Worm (Caenorhabditis elegans) whole organism, L2 larva: ENCODE results near the gene clec-172.

Experiments
- C34F6.9 ChIP-seq: fragments of 150-350 bp; optimal IDR thresholded peaks from 2 replicates; lab custom pipeline; 2014; ENCODE audit warnings: missing biosample characterization, missing genetic modification characterization
- F13H6.1 ChIP-seq: sonication (generic microtip); optimal IDR thresholded peaks from 2 replicates; lab custom pipeline; 2016; ENCODE audit warnings: missing genetic modification characterization, missing compliant biosample characterization
- R02D3.7 ChIP-seq: fragments of 150-350 bp; optimal IDR thresholded peaks from 2 replicates; lab custom pipeline; 2014; ENCODE audit warnings: missing biosample characterization, missing genetic modification characterization
- Y55F3AM.14 ChIP-seq: fragments of 200-800 bp; sonication (Bioruptor generic); optimal IDR thresholded peaks from 2 replicates; lab custom pipeline; 2018; ENCODE audit warnings: mild to moderate bottlenecking, missing genetic modification characterization, missing compliant biosample characterization
- ZK546.5 ChIP-seq: sonication (generic microtip); optimal IDR thresholded peaks from 2 replicates; lab custom pipeline; 2017; ENCODE audit warnings: missing biosample characterization, missing genetic modification characterization
- alr-1 ChIP-seq: fragments of 150-350 bp; optimal IDR thresholded peaks from 2 replicates; lab custom pipeline; 2014; ENCODE audit warnings: missing biosample characterization, missing genetic modification characterization
- aly-2 ChIP-seq: fragments of 150-350 bp; optimal IDR thresholded peaks from 2 replicates; lab custom pipeline; 2014; ENCODE audit warnings: missing biosample characterization, missing genetic modification characterization
- ama-1 ChIP-seq: fragments of 150-350 bp; optimal IDR thresholded peaks from 2 replicates; lab custom pipeline; 2018; ENCODE audit warnings: inconsistent platforms
- blmp-1 ChIP-seq: sonication (generic microtip); optimal IDR thresholded peaks from 2 replicates; lab custom pipeline; 2017; ENCODE audit warnings: missing genetic modification characterization, mild to moderate bottlenecking, missing compliant biosample characterization, antibody characterized with exemption, moderate library complexity; ENCODE audit not compliant: insufficient read depth
- ceh-16 ChIP-seq: fragments of 150-350 bp; optimal IDR thresholded peaks from 2 replicates; lab custom pipeline; 2014; ENCODE audit warnings: missing biosample characterization, missing genetic modification characterization
- ceh-82 ChIP-seq: fragments of 150-350 bp; optimal IDR thresholded peaks from 2 replicates; lab custom pipeline; 2014; ENCODE audit warnings: missing biosample characterization, missing genetic modification characterization
- dmd-4 ChIP-seq: sonication (generic microtip); optimal IDR thresholded peaks from 2 replicates; lab custom pipeline; 2017; ENCODE audit warnings: missing biosample characterization, missing genetic modification characterization
- egl-27 ChIP-seq: sonication (generic microtip); optimal IDR thresholded peaks from 3 replicates; lab custom pipeline; 2017; ENCODE audit warnings: missing biosample characterization, missing genetic modification reagents, missing genetic modification characterization
- fos-1 ChIP-seq: fragments of 150-350 bp; optimal IDR thresholded peaks from 2 replicates; lab custom pipeline; 2014; ENCODE audit warnings: missing biosample characterization, missing genetic modification characterization
- lin-11 ChIP-seq: fragments of 150-350 bp; sonication (generic microtip); optimal IDR thresholded peaks from 2 replicates; lab custom pipeline; 2014; ENCODE audit warnings: missing biosample characterization, missing genetic modification characterization, inconsistent platforms, mixed read lengths
- lin-13 ChIP-seq: fragments of 150-350 bp; optimal IDR thresholded peaks from 2 replicates; lab custom pipeline; 2014; ENCODE audit warnings: missing biosample characterization, missing genetic modification reagents, missing genetic modification characterization
- lin-39 ChIP-seq: fragments of 150-350 bp; optimal IDR thresholded peaks from 2 replicates; lab custom pipeline; 2014; ENCODE audit warnings: missing biosample characterization, missing genetic modification reagents, missing genetic modification characterization
- lsy-2 ChIP-seq, 2 experiments: fragments of 150-350 bp in 1 of 2; sonication (generic microtip) in 1 of 2; optimal IDR thresholded peaks; 2 replicates each; lab custom pipeline; 2014 to 2017; ENCODE audit warnings: missing biosample characterization in 2 of 2, missing genetic modification characterization in 2 of 2
- mab-5 ChIP-seq: fragments of 150-350 bp; optimal IDR thresholded peaks from 2 replicates; lab custom pipeline; 2014; ENCODE audit warnings: missing biosample characterization, missing genetic modification characterization
- mdl-1 ChIP-seq, 2 experiments: fragments of 150-350 bp in 1 of 2; sonication (generic microtip) in 1 of 2; optimal IDR thresholded peaks; 2 replicates each; lab custom pipeline; 2017; ENCODE audit warnings: missing biosample characterization in 2 of 2, missing genetic modification characterization in 2 of 2
- nhr-10 ChIP-seq: sonication (generic microtip); optimal IDR thresholded peaks from 2 replicates; lab custom pipeline; 2017; ENCODE audit warnings: missing biosample characterization, missing genetic modification characterization
- nhr-12 ChIP-seq: fragments of 150-350 bp; optimal IDR thresholded peaks from 2 replicates; lab custom pipeline; 2014; ENCODE audit warnings: missing biosample characterization, missing genetic modification characterization
- nhr-129 ChIP-seq: fragments of 150-350 bp; optimal IDR thresholded peaks from 2 replicates; lab custom pipeline; 2014; ENCODE audit warnings: missing biosample characterization, missing genetic modification characterization
- nhr-21 ChIP-seq: fragments of 150-350 bp; optimal IDR thresholded peaks from 2 replicates; lab custom pipeline; 2014; ENCODE audit warnings: missing biosample characterization, missing genetic modification characterization
- nhr-23 ChIP-seq: fragments of 150-350 bp; optimal IDR thresholded peaks from 2 replicates; lab custom pipeline; 2014; ENCODE audit warnings: missing biosample characterization, missing genetic modification reagents, missing genetic modification characterization
- nhr-25 ChIP-seq: fragments of 150-350 bp; sonication (generic microtip); optimal IDR thresholded peaks from 3 replicates; lab custom pipeline; 2014; ENCODE audit warnings: missing biosample characterization, missing genetic modification characterization
- nhr-6 ChIP-seq: fragments of 150-350 bp; optimal IDR thresholded peaks from 2 replicates; lab custom pipeline; 2014; ENCODE audit warnings: missing biosample characterization, missing genetic modification characterization
- nhr-77 ChIP-seq: fragments of 150-350 bp; optimal IDR thresholded peaks from 2 replicates; lab custom pipeline; 2014; ENCODE audit warnings: missing biosample characterization, missing genetic modification characterization
- peb-1 ChIP-seq: fragments of 150-350 bp; optimal IDR thresholded peaks from 2 replicates; lab custom pipeline; 2014; ENCODE audit warnings: missing biosample characterization, missing genetic modification characterization
- sma-3 ChIP-seq: sonication (generic microtip); optimal IDR thresholded peaks from 2 replicates; lab custom pipeline; 2016; ENCODE audit warnings: missing genetic modification reagents, missing genetic modification characterization, missing compliant biosample characterization
- snpc-4 ChIP-seq: fragments of 150-350 bp; optimal IDR thresholded peaks from 2 replicates; lab custom pipeline; 2014; ENCODE audit warnings: missing biosample characterization, missing genetic modification characterization
- unc-39 ChIP-seq: fragments of 150-350 bp; optimal IDR thresholded peaks from 2 replicates; lab custom pipeline; 2014; ENCODE audit warnings: missing biosample characterization, missing genetic modification characterization
- unc-55 ChIP-seq: fragments of 150-350 bp; sonication (generic microtip); optimal IDR thresholded peaks from 3 replicates; lab custom pipeline; 2014; ENCODE audit warnings: missing biosample characterization, missing genetic modification reagents, missing genetic modification characterization
- unc-62 ChIP-seq: fragments of 150-350 bp; optimal IDR thresholded peaks from 2 replicates; lab custom pipeline; 2014; ENCODE audit warnings: missing biosample characterization, missing genetic modification reagents, missing genetic modification characterization
- ztf-11 ChIP-seq: sonication (generic microtip); optimal IDR thresholded peaks from 2 replicates; lab custom pipeline; 2017; ENCODE audit warnings: missing biosample characterization, missing genetic modification characterization
- ztf-4 ChIP-seq: fragments of 150-350 bp; optimal IDR thresholded peaks from 2 replicates; lab custom pipeline; 2014; ENCODE audit warnings: missing biosample characterization, missing genetic modification characterization

clec-172 gene

DNA sequence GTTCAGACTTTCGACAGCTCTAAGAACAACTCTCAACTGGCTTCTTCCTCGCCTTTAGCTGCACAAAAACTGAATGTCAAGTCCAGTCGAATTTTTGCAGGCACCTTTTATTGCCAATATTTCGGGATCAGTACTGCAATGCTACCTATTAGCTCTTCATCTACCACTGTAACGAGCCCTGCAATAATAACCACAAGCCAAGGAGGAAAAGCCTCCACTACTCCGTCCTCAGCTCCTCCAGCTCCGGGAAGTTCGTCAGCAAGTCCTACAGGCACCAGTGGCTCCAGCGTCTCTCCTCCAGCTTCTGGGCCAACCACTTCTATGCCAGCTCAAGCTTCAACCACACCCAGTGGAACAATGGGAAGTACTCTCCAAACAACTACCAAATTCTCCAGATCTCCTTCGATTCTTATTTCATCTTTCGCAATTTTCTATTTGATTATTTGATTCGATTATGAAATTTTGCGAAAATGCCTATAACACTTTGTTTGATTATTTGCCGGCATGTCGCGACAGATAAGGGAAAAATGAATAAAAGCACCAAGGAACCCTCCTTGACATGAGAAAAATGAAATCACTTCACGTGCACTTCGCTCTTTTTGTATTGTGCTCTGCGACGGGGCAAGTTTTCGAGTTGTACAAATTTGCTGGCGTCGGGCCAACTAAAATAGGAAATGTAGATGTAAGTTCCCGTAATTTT is 38.7 kb upstream of the clec-172 start, which contains the start of gene C34H4.1:
Gene C34H4.1, plus strand, starts transcription at position 559 of the 700 bp plus-strand sequence.
- TF ChIP-seq unc-55 (no peak), mab-5 (tag; lab: Kevin White, UChicago) (no peak), ztf-11 (tag; lab: Kevin White, UChicago) (no peak), nhr-6 (tag; lab: Kevin White, UChicago) (no peak), fos-1 (peak; percentile 57), snpc-4 (tag; lab: Kevin White, UChicago) (no peak)

DNA sequence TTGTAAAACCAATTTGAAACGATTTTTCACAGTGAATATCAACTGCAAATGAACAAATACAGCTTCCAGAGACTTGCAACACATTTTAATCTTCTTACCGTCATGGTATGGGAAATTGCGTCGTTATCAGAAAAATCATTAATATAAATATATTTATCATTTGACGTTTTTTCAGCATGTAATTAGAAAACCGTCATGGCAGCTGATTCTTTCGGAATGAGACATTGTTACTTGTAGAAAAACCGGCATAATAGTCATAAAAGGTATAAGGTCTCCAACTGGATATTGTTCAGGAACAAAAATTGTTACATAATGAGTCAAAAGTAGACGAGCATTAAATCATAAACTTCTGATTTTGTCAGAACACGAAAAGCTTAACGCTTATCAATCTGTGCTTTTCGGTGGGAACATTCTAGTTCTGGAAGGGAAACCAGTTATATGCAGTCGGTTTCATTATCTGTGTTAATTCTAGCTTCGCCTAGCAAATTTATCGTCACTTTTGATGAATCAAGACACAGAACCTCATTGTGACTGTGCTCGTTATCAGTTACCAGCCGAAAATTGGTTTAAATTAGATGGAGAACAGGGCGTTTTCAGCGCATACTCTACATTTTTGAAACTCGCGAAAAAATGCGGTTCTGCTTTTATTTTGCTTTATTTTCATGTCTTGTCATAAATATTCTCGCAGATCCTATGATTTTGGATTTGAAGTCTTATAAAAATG is 36.9 kb upstream of the clec-172 start, which contains the start of gene C34H4.2:
Gene C34H4.2, plus strand, starts transcription at position 558 of the 724 bp plus-strand sequence.
- TF ChIP-seq nhr-77 (tag; lab: Kevin White, UChicago) (no peak), nhr-25 (tag; lab: Kevin White, UChicago) (no peak), ama-1 (lab: Kevin White, UChicago) (no peak), nhr-6 (tag; lab: Kevin White, UChicago) (no peak), fos-1 (peak; percentile 66), R02D3.7 (tag; lab: Kevin White, UChicago) (no peak)

DNA sequence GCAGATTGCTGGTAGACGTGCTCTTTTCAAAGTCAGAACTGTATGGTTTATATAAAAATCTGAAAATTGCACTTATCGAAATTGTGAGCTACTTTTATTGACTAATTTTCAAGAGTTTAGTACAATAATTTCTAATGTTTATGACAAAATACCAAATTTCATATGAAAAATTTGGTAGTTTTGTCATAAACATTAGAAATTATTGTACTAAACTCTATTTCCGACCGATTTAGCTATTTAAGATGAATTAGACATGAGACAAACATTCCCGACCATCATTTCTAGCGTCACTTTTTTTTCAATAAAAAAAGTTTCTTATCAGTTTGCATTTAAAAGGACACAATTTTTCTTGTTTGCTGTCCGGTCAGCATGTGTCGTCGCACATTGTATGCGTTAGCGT is 34.2 kb upstream of the clec-172 start, which contains the start of gene tag-244:
Gene tag-244, plus strand, starts transcription at position 301 of the 400 bp plus-strand sequence.
- TF ChIP-seq fos-1 = peak; percentile 30
- TF ChIP-seq lin-11 = no peak

DNA sequence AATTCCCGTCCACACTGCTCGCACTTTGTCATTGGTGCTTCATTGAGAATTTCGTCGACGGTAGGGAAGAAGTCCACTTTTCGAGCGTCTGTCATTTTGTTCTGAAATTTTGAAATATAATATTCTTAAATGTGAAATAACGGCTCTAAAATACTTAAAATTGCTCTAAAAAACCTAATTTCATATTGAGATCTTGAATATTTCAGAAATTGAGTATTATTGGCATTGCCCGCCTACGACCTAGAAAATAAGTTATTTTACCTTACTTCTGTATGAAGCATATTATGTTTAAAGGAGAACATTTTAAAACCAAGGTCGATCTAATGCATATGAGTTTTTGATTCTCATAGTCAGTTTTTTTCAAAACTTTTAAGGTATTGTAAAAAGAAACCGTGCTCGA is 33.7 kb upstream of the clec-172 start, which contains the start of gene C34H4.5:
Gene C34H4.5, minus strand, starts transcription at position 101 of the 400 bp plus-strand sequence.
- TF ChIP-seq Y55F3AM.14 (GFP tag; lab: Kevin White, UChicago) (no peak), nhr-23 (tag; lab: Kevin White, UChicago) (no peak), nhr-6 (tag; lab: Kevin White, UChicago) (no peak), ZK546.5 (no peak), ztf-4 (no peak), lin-11 (no peak), C34F6.9 (no peak), ceh-82 (tag; lab: Kevin White, UChicago) (no peak), dmd-4 (no peak), nhr-129 (no peak), nhr-10 (tag; lab: Kevin White, UChicago) (no peak), ceh-16 (no peak), blmp-1 (no peak), mdl-1 (tag; optimal IDR thresholded peaks at IDR 0.05; lab: Kevin White, UChicago) (no peak), nhr-12 (tag; lab: Kevin White, UChicago) (no peak), nhr-21 (tag; lab: Kevin White, UChicago) (no peak), egl-27 (tag; lab: Kevin White, UChicago) (no peak), lin-39 (tag; lab: Kevin White, UChicago) (no peak)

DNA sequence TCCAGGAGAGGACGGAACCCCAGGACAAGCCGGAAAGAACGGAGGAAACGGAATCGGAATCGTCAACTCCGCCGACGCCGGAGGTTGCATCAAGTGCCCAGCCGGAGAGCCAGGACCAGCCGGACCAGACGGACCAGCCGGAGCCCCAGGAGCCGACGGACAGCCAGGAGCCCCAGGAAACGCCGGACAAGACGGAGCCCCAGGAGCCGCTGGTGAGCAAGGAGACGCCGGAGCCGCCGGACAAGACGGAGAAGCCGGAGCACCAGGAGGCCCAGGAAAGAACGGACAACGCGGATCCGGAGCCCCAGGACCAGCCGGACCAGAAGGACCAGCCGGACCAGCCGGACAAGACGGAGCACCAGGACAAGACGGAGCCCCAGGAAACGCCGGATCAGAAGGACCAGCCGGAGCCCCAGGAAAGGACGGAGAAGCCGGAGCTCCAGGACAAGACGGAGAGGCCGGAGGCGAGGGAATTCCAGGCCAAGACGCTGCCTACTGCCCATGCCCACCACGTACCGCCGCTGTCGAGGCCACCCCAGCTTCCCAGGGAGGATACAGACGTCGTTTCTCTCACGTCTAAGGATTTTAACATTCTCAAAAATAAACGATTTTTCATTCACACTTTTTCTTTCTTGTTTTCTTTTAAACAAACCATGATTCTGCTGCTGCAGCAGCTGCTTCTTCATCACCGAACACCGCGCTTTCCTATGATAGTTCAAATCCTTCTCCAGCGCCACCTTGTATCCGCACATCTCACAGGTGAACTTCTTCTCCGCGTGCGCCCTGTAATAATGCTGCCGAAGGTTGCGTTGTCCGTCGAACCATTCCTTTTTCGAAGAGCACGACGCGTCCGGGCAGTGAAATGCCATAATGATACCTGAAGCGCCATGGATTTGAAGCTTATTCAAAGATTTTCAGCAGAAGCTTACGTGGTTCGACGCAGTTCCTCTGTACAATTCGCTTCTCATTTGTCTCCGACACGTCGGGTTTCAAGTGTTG is 33.0 kb upstream of the clec-172 start:
- TF ChIP-seq lsy-2 (tag; optimal IDR thresholded peaks at IDR 0.05; lab: Kevin White, UChicago) = no peak
- no peak for TF ChIP-seq dmd-4
- TF ChIP-seq nhr-23 (tag; lab: Kevin White, UChicago) = no peak
- no peak for TF ChIP-seq alr-1 (tag; lab: Kevin White, UChicago)
- no peak for TF ChIP-seq sma-3 (GFP tag; lab: Kevin White, UChicago)
- no peak for TF ChIP-seq lin-13 (GFP tag; lab: Kevin White, UChicago)
- TF ChIP-seq snpc-4 (tag; lab: Kevin White, UChicago) = no peak
- no peak for TF ChIP-seq fos-1
- no peak for TF ChIP-seq ztf-4
- TF ChIP-seq peb-1 = no peak
- TF ChIP-seq unc-39 (tag; lab: Kevin White, UChicago) = no peak
- peak; percentile 71 for TF ChIP-seq nhr-25 (tag; lab: Kevin White, UChicago)
- TF ChIP-seq aly-2 = no peak
- peak; percentile 4 for TF ChIP-seq F13H6.1
- no peak for TF ChIP-seq unc-62
- TF ChIP-seq blmp-1 = no peak
- TF ChIP-seq ceh-82 (tag; lab: Kevin White, UChicago) = no peak
- no peak for TF ChIP-seq egl-27 (tag; lab: Kevin White, UChicago)
- peak; percentile 75 for TF ChIP-seq ama-1 (lab: Kevin White, UChicago)
- TF ChIP-seq nhr-6 (tag; lab: Kevin White, UChicago) = no peak
